Fruit fly (Drosophila melanogaster): ENCODE data around the gene AGO2.

dm6 chr3L:15600051-15600450 lies 46.1 kb downstream of the AGO2 start:
- TF ChIP-seq Dll (optimal IDR thresholded peaks at IDR 0.05): no peak
- TF ChIP-seq CG8478 (optimal IDR thresholded peaks at IDR 0.05): no peak
- TF ChIP-seq pan (optimal IDR thresholded peaks at IDR 0.05): no peak
- TF ChIP-seq psq (optimal IDR thresholded peaks at IDR 0.05): no peak
- TF ChIP-seq EcR (GFP tag; optimal IDR thresholded peaks at IDR 0.05): no peak
